Worm (Caenorhabditis elegans): ENCODE data around the gene srw-89.

The srw-89 gene

DNA sequence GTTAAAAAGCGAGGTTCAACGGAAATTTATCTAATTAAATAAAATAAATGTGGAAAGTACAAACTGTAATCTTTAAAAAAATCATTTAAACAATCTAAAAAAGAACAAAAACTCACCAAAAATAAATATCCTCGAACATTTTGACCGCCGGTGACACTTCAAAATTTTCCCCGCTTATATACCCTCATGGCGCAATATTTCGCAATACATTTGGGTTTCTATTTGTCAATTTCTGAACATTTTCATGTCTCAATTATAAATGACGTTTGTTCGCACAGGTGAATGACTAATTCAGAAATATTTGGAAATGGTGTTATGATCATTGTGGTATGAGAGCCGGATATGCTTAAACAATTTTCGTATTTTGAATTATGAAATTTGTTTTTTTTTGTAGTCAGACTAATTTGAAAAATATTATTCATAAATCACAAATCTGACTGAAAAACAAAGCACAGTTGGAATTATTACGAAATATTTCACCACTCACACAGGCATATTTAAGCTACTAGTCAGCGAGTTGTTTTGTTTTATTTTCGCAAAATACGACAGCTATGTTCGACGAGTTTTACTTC, 25.1 kb downstream of the srw-89 start, which contains the start of the genes C49G7.10 and irg-2:
Gene C49G7.10, minus strand, starts transcription at position 169 of the 572 bp plus-strand sequence.
Gene irg-2, plus strand, starts transcription at position 329 of the 572 bp plus-strand sequence.
- TF ChIP-seq npax-4 (tag; optimal IDR thresholded peaks at IDR 0.05) (no peak), eyg-1 (tag; optimal IDR thresholded peaks at IDR 0.05) (no peak), hlh-8 (tag; optimal IDR thresholded peaks at IDR 0.05) (no peak), nfya-1 (tag; optimal IDR thresholded peaks at IDR 0.05) (no peak), K09A11.1 (tag; optimal IDR thresholded peaks at IDR 0.05; ENCODE audit: insufficient read depth) (no peak), unc-3 (GFP tag; conservative IDR thresholded peaks at IDR 0.05) (no peak), unc-3 (tag; optimal IDR thresholded peaks at IDR 0.05) (no peak), pat-9 (tag; optimal IDR thresholded peaks at IDR 0.05) (no peak), C08G9.2 (tag; optimal IDR thresholded peaks at IDR 0.05) (no peak), fkh-10 (GFP tag; optimal IDR thresholded peaks at IDR 0.05) (no peak), ets-4 (tag; optimal IDR thresholded peaks at IDR 0.05) (no peak), hlh-15 (tag; optimal IDR thresholded peaks at IDR 0.05) (no peak)

DNA sequence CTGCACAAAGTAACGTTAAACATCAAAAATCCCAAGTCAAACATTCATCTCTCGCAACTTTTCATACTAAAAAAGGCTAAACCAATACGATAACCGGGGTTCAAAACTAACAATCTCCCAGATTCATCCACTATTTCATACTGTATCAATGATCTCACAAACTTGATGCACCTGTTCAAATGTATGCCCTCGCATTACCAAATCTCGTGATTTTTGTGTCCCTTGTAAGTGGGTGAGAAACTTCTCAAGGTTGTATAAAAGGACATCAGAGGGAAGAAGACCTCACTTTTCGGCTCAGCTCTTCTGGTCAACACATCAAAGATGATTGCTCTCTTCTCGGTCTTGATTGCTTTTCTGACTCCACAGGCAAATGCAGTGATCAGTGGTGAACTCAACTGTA, 26.8 kb downstream of the srw-89 start, which contains the start of gene phat-3:
Gene phat-3, plus strand, starts transcription at position 301 of the 400 bp plus-strand sequence.
- TF ChIP-seq ama-1 (optimal IDR thresholded peaks at IDR 0.05): no peak
- no peak for TF ChIP-seq syd-9 (tag; optimal IDR thresholded peaks at IDR 0.05)
- no peak for TF ChIP-seq dmd-4 (tag; optimal IDR thresholded peaks at IDR 0.05; ENCODE audit: borderline replicate concordance)
- TF ChIP-seq ceh-9 (tag; optimal IDR thresholded peaks at IDR 0.05): no peak
- no peak for TF ChIP-seq sox-4 (tag; optimal IDR thresholded peaks at IDR 0.05)
- no peak for TF ChIP-seq unc-55 (GFP tag; optimal IDR thresholded peaks at IDR 0.05)
- TF ChIP-seq pros-1 (tag; optimal IDR thresholded peaks at IDR 0.05): no peak
- TF ChIP-seq ceh-45 (GFP tag; IDR thresholded peaks at IDR 0.05): no peak
- TF ChIP-seq K02D7.2 (tag; optimal IDR thresholded peaks at IDR 0.05): no peak
- TF ChIP-seq odd-2 (tag; optimal IDR thresholded peaks at IDR 0.05): no peak
- no peak for TF ChIP-seq K09A11.1 (tag; optimal IDR thresholded peaks at IDR 0.05; ENCODE audit: insufficient read depth)
- TF ChIP-seq npax-4 (tag; optimal IDR thresholded peaks at IDR 0.05): no peak
- no peak for TF ChIP-seq lin-11 (tag; optimal IDR thresholded peaks at IDR 0.05)
- no peak for TF ChIP-seq ceh-22 (tag; optimal IDR thresholded peaks at IDR 0.05)
- TF ChIP-seq ttx-3 (tag; optimal IDR thresholded peaks at IDR 0.05): no peak
- TF ChIP-seq pha-2 (tag; optimal IDR thresholded peaks at IDR 0.05): no peak
- no peak for TF ChIP-seq elt-4 (tag; optimal IDR thresholded peaks at IDR 0.05)
- no peak for TF ChIP-seq rnt-1 (tag; optimal IDR thresholded peaks at IDR 0.05)
- TF ChIP-seq sdc-2 (tag; optimal IDR thresholded peaks at IDR 0.05): no peak

DNA sequence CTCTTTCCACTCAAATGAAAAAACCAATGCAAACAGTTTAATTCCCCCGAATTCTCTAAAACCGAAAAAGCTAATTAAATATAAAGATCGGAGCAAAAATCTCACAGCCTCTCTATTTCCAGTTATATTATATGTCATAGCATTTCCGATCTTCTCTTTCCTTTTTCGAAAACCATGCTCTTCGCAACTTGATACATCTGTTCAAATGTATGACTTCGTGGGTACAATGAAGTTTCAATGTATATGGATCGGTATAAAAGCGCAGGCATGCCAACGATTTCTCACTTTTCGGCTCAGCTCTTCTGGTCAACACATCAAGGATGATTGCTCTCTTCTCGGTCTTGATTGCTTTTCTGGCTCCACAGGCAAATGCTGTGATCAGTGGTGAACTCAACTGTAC, 29.2 kb downstream of the srw-89 start, which contains the start of gene phat-7:
Gene phat-7, plus strand, starts transcription at position 301 of the 400 bp plus-strand sequence.
- TF ChIP-seq hlh-30 (tag; optimal IDR thresholded peaks at IDR 0.05; ENCODE audit: insufficient read depth): no peak
- TF ChIP-seq unc-3 (GFP tag; conservative IDR thresholded peaks at IDR 0.05): no peak
- TF ChIP-seq unc-3 (tag; optimal IDR thresholded peaks at IDR 0.05): no peak
- TF ChIP-seq ceh-9 (tag; optimal IDR thresholded peaks at IDR 0.05): no peak
- TF ChIP-seq fkh-6 (tag; optimal IDR thresholded peaks at IDR 0.05): no peak

DNA sequence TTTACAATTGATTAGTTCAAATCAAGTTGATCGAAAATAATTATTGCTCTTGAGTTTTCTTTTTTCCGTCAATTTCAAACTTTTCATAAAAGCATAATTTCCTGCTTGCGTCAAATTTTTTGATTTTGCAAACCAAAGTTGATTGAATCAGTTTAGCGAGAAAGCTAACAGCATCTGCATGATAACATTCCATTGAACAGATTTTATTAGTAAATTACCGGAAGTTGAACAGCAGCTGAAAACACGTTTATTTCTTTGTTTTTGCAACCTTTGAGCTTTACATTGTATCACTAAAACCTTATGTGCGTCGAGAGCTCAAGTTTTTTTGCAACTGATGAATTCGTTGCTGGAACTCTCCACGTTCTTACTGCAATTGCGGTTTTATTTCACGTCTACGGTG, 30.7 kb downstream of the srw-89 start, which contains the start of gene srh-169:
Gene srh-169, plus strand, starts transcription at position 301 of the 400 bp plus-strand sequence.
- TF ChIP-seq tbx-7 (tag; optimal IDR thresholded peaks at IDR 0.05): no peak
- no peak for TF ChIP-seq ceh-2 (tag; optimal IDR thresholded peaks at IDR 0.05)
- TF ChIP-seq ceh-14 (tag; optimal IDR thresholded peaks at IDR 0.05): no peak
- TF ChIP-seq hlh-30 (tag; optimal IDR thresholded peaks at IDR 0.05; ENCODE audit: insufficient read depth): no peak
- TF ChIP-seq ceh-45 (GFP tag; IDR thresholded peaks at IDR 0.05): no peak
- TF ChIP-seq unc-55 (GFP tag; optimal IDR thresholded peaks at IDR 0.05): no peak
- TF ChIP-seq ceh-19 (GFP tag; optimal IDR thresholded peaks at IDR 0.05): no peak
- no peak for TF ChIP-seq ceh-31 (tag; optimal IDR thresholded peaks at IDR 0.05)
- no peak for TF ChIP-seq nhr-11 (tag; optimal IDR thresholded peaks at IDR 0.05)
- no peak for TF ChIP-seq ttx-3 (tag; optimal IDR thresholded peaks at IDR 0.05)
- TF ChIP-seq hlh-6 (tag; optimal IDR thresholded peaks at IDR 0.05): no peak
